Worm (Caenorhabditis elegans): ENCODE results near the gene srh-5.

- TF ChIP-seq nhr-42 (GFP tag; IDR thresholded peaks at IDR 0.05) (no peak), lir-3 (tag; optimal IDR thresholded peaks at IDR 0.05) (no peak), lin-39 (tag; optimal IDR thresholded peaks at IDR 0.05) (no peak), ama-1 (optimal IDR thresholded peaks at IDR 0.05) (no peak), nhr-102 (tag; optimal IDR thresholded peaks at IDR 0.05) (no peak), lin-13 (GFP tag; optimal IDR thresholded peaks at IDR 0.05) (no peak), nhr-10 (tag; optimal IDR thresholded peaks at IDR 0.05) (no peak), unc-62 (GFP tag; optimal IDR thresholded peaks at IDR 0.05 in 1 of 2) (no peak), unc-62 (tag; optimal IDR thresholded peaks at IDR 0.05) (no peak), unc-130 (GFP tag; optimal IDR thresholded peaks at IDR 0.05) (no peak)
These were observed 43.2 kb upstream of the srh-5 start, which contains the start of gene Y46H3D.1 for ce11 chrV:1642199-1642598.

All from whole organism, L4 larva.